Fruit fly (Drosophila melanogaster) whole organism, embryonic: Measurements from ENCODE around the gene CG14052.

Source experiments
- CG16863 ChIP-seq: fragments of 200-800 bp; sonication (Bioruptor generic); optimal IDR thresholded peaks from 3 replicates; lab custom pipeline; 2016; ENCODE audit warnings: missing biosample characterization, missing genetic modification characterization
- Neu2 ChIP-seq: fragments of 200-800 bp; sonication (Bioruptor generic); optimal IDR thresholded peaks from 3 replicates; lab custom pipeline; 2016; ENCODE audit warnings: missing biosample characterization, missing genetic modification characterization, borderline replicate concordance

dm6 chrX:2219899-2220298 is 3.7 kb upstream of the CG14052 start:
- TF ChIP-seq CG16863 (GFP tag; lab: Kevin White, UChicago) (peak; percentile 5), Neu2 (no peak)
